Fruit fly (Drosophila melanogaster) whole organism, embryonic: Measurements from ENCODE around the gene Cfp1.

Source experiments
- Ada2b ChIP-seq: fragments of 200-800 bp; sonication (Bioruptor generic); IDR thresholded peaks from 2 replicates; pipeline ENCODE4 v1.3.6; 2022; ENCODE audit warnings: missing biosample characterization, missing genetic modification characterization
- Adf1 ChIP-seq: fragments of 200-800 bp; sonication (Bioruptor generic); IDR thresholded peaks from 2 replicates; pipeline ENCODE4 v1.3.6; 2022; ENCODE audit warnings: missing biosample characterization, missing genetic modification characterization
- Aef1 ChIP-seq: fragments of 200-800 bp; sonication (Bioruptor generic); IDR thresholded peaks from 3 replicates; pipeline ENCODE4 v1.3.6; 2022; ENCODE audit warnings: missing biosample characterization, missing genetic modification characterization
- Asciz ChIP-seq: fragments of 200-800 bp; sonication (Bioruptor generic); optimal IDR thresholded peaks from 2 replicates; lab custom pipeline; 2017; ENCODE audit warnings: missing biosample characterization, mild to moderate bottlenecking, missing genetic modification characterization, missing genetic modification reagents
- CG10431 ChIP-seq: fragments of 200-800 bp; sonication (Bioruptor generic); optimal IDR thresholded peaks from 3 replicates; lab custom pipeline; 2018; ENCODE audit warnings: missing biosample characterization, mild to moderate bottlenecking, missing genetic modification characterization
- CG10462 ChIP-seq: fragments of 200-800 bp; sonication (Bioruptor generic); optimal IDR thresholded peaks from 2 replicates; lab custom pipeline; 2016; ENCODE audit warnings: missing biosample characterization, missing genetic modification characterization
- CG11085 ChIP-seq: fragments of 200-800 bp; sonication (Bioruptor generic); IDR thresholded peaks from 2 replicates; pipeline ENCODE4 v1.3.6; 2022; ENCODE audit warnings: missing biosample characterization, missing genetic modification characterization
- CG11247 ChIP-seq: fragments of 200-800 bp; sonication (Bioruptor generic); IDR thresholded peaks from 2 replicates; pipeline ENCODE4 v1.3.6; 2022; ENCODE audit warnings: missing biosample characterization, missing genetic modification characterization
- CG11560 ChIP-seq: fragments of 200-800 bp; sonication (Bioruptor generic); IDR thresholded peaks from 3 replicates; pipeline ENCODE4 v1.3.6; 2022; ENCODE audit warnings: missing biosample characterization, missing genetic modification characterization
- CG18262 ChIP-seq: fragments of 200-800 bp; optimal IDR thresholded peaks from 3 replicates; lab custom pipeline; 2019; ENCODE audit warnings: missing biosample characterization, mild to moderate bottlenecking, missing genetic modification characterization, moderate library complexity
- CG3065 ChIP-seq: fragments of 200-800 bp; sonication (Bioruptor generic); optimal IDR thresholded peaks from 2 replicates; lab custom pipeline; 2016; ENCODE audit warnings: missing biosample characterization, missing genetic modification characterization
- CG3407 ChIP-seq: fragments of 200-800 bp; sonication (Bioruptor generic); optimal IDR thresholded peaks from 2 replicates; lab custom pipeline; 2018; ENCODE audit warnings: missing biosample characterization, mild to moderate bottlenecking, missing genetic modification characterization
- CG7556 ChIP-seq: fragments of 200-800 bp; sonication (Bioruptor generic); optimal IDR thresholded peaks from 2 replicates; lab custom pipeline; 2017; ENCODE audit warnings: missing biosample characterization, mild to moderate bottlenecking, missing genetic modification characterization
- CG8290 ChIP-seq, 3 experiments: fragments of 200-800 bp; sonication (Bioruptor generic); optimal IDR thresholded peaks; 2 replicates each; lab custom pipeline; 2016 to 2019; ENCODE audit warnings: missing biosample characterization in 3 of 3, missing genetic modification characterization in 3 of 3, mild to moderate bottlenecking in 2 of 3, moderate library complexity in 1 of 3
- CG8765 ChIP-seq: fragments of 200-800 bp; sonication (Bioruptor generic); IDR thresholded peaks from 2 replicates; pipeline ENCODE4 v1.3.6; 2022; ENCODE audit warnings: missing biosample characterization, missing genetic modification characterization
- CG9437 ChIP-seq: fragments of 200-800 bp; sonication (Bioruptor generic); optimal IDR thresholded peaks from 2 replicates; lab custom pipeline; 2018; ENCODE audit warnings: missing biosample characterization, mild to moderate bottlenecking, missing genetic modification characterization
- Doc3 ChIP-seq: fragments of 200-800 bp; sonication (Bioruptor generic); IDR thresholded peaks from 3 replicates; pipeline ENCODE4 v1.3.6; 2022; ENCODE audit warnings: missing biosample characterization, missing genetic modification characterization; ENCODE audit not compliant: partially characterized antibody
- H2.0 ChIP-seq: fragments of 200-800 bp; sonication (Bioruptor generic); IDR thresholded peaks from 2 replicates; pipeline ENCODE4 v1.3.6; 2022; ENCODE audit warnings: missing biosample characterization, missing genetic modification characterization
- HLH54F ChIP-seq: fragments of 200-800 bp; sonication (Bioruptor generic); optimal IDR thresholded peaks from 3 replicates; lab custom pipeline; 2016; ENCODE audit warnings: missing biosample characterization, missing genetic modification characterization
- HmgD ChIP-seq: fragments of 200-800 bp; sonication (Bioruptor generic); optimal IDR thresholded peaks from 3 replicates; lab custom pipeline; 2016; ENCODE audit warnings: missing biosample characterization, missing genetic modification characterization
- Hmr ChIP-seq: fragments of 200-800 bp; sonication (Bioruptor generic); optimal IDR thresholded peaks from 3 replicates; lab custom pipeline; 2017; ENCODE audit warnings: mild to moderate bottlenecking, missing biosample characterization, missing genetic modification reagents, missing genetic modification characterization
- Hr78 ChIP-seq, 2 experiments: fragments of 200-800 bp in 1 of 2; fragments of >200 bp in 1 of 2; sonication (Bioruptor generic) in 1 of 2; optimal IDR thresholded peaks; 2 replicates each; lab custom pipeline; 2017 to 2019; ENCODE audit warnings: missing biosample characterization in 2 of 2, missing genetic modification characterization in 2 of 2, mild to moderate bottlenecking in 1 of 2, moderate library complexity in 1 of 2
- Lpt ChIP-seq: fragments of >200 bp; optimal IDR thresholded peaks from 2 replicates; lab custom pipeline; 2018; ENCODE audit warnings: missing biosample characterization, missing genetic modification characterization
- Max ChIP-seq: fragments of 200-800 bp; sonication (Bioruptor generic); optimal IDR thresholded peaks from 2 replicates; lab custom pipeline; 2016; ENCODE audit warnings: missing biosample characterization, mild to moderate bottlenecking, missing genetic modification characterization
- Mrtf ChIP-seq: fragments of 200-800 bp; sonication (Bioruptor generic); IDR thresholded peaks from 3 replicates; pipeline ENCODE4 v1.3.6; 2022; ENCODE audit warnings: missing biosample characterization, missing genetic modification characterization
- NFAT ChIP-seq: fragments of 200-800 bp; sonication (Bioruptor generic); IDR thresholded peaks from 2 replicates; pipeline ENCODE4 v1.3.6; 2022; ENCODE audit warnings: missing biosample characterization, missing genetic modification characterization
- Oli ChIP-seq: fragments of 200-800 bp; sonication (Bioruptor generic); optimal IDR thresholded peaks from 2 replicates; lab custom pipeline; 2018; ENCODE audit warnings: missing biosample characterization, mild to moderate bottlenecking, missing genetic modification characterization, moderate library complexity
- Pdp1 ChIP-seq, 2 experiments: fragments of 200-800 bp; sonication (Bioruptor generic); optimal IDR thresholded peaks; 3 replicates each; lab custom pipeline; 2016; ENCODE audit warnings: missing biosample characterization in 2 of 2, missing genetic modification characterization in 2 of 2, mild to moderate bottlenecking in 1 of 2, moderate library complexity in 1 of 2
- Poxn ChIP-seq: fragments of 200-800 bp; sonication (Bioruptor generic); IDR thresholded peaks from 2 replicates; pipeline ENCODE4 v1.3.6; 2022; ENCODE audit warnings: missing biosample characterization, missing genetic modification characterization
- bowl ChIP-seq: fragments of 200-800 bp; sonication (Bioruptor generic); IDR thresholded peaks from 2 replicates; pipeline ENCODE4 v1.3.6; 2022; ENCODE audit warnings: missing biosample characterization, missing genetic modification characterization
- corto ChIP-seq: fragments of 200-800 bp; sonication (Bioruptor generic); optimal IDR thresholded peaks from 2 replicates; lab custom pipeline; 2016; ENCODE audit warnings: missing biosample characterization, mild to moderate bottlenecking, missing genetic modification characterization, moderate library complexity
- dimm ChIP-seq: fragments of 200-800 bp; sonication (Bioruptor generic); IDR thresholded peaks from 2 replicates; pipeline ENCODE4 v1.3.6; 2022; ENCODE audit warnings: missing biosample characterization, missing genetic modification characterization
- dm ChIP-seq: fragments of 200-800 bp; sonication (Bioruptor generic); optimal IDR thresholded peaks from 3 replicates; lab custom pipeline; 2016; ENCODE audit warnings: missing biosample characterization, missing genetic modification characterization
- dmrt11E ChIP-seq: fragments of 200-800 bp; sonication (Bioruptor generic); optimal IDR thresholded peaks from 3 replicates; lab custom pipeline; 2018; ENCODE audit warnings: missing biosample characterization, mild to moderate bottlenecking, missing genetic modification characterization, moderate library complexity
- dmrt99B ChIP-seq: fragments of 200-800 bp; sonication (Bioruptor generic); optimal IDR thresholded peaks from 2 replicates; lab custom pipeline; 2018; ENCODE audit warnings: missing biosample characterization, mild to moderate bottlenecking, missing genetic modification characterization, moderate library complexity
- dpn ChIP-seq, 2 experiments: fragments of 200-800 bp; sonication (Bioruptor generic); optimal IDR thresholded peaks; 3 replicates each; lab custom pipeline; 2016; ENCODE audit warnings: missing biosample characterization in 2 of 2, missing genetic modification characterization in 2 of 2
- exex ChIP-seq: fragments of 200-800 bp; sonication (Bioruptor generic); optimal IDR thresholded peaks from 4 replicates; lab custom pipeline; 2018; ENCODE audit warnings: missing biosample characterization, mild to moderate bottlenecking, missing genetic modification characterization, moderate library complexity
- fd96Cb ChIP-seq: fragments of 200-800 bp; sonication (Bioruptor generic); optimal IDR thresholded peaks from 2 replicates; lab custom pipeline; 2018; ENCODE audit warnings: missing biosample characterization, mild to moderate bottlenecking, missing genetic modification characterization, moderate library complexity
- hb ChIP-seq: fragments of 200-800 bp; sonication (Bioruptor generic); IDR thresholded peaks from 3 replicates; pipeline ENCODE4 v1.3.6; 2022; ENCODE audit warnings: missing biosample characterization, missing genetic modification characterization; ENCODE audit not compliant: partially characterized antibody
- inv ChIP-seq: fragments of 200-800 bp; sonication (Bioruptor generic); IDR thresholded peaks from 2 replicates; pipeline ENCODE4 v1.3.6; 2022; ENCODE audit warnings: missing biosample characterization, missing genetic modification characterization; ENCODE audit not compliant: partially characterized antibody
- klu ChIP-seq: fragments of 200-800 bp; sonication (Bioruptor generic); IDR thresholded peaks from 2 replicates; pipeline ENCODE4 v1.3.6; 2022; ENCODE audit warnings: missing biosample characterization, missing genetic modification characterization
- lbe ChIP-seq: fragments of 200-800 bp; sonication (Bioruptor generic); optimal IDR thresholded peaks from 2 replicates; lab custom pipeline; 2016; ENCODE audit warnings: missing biosample characterization, mild to moderate bottlenecking, missing genetic modification characterization
- nmo ChIP-seq: fragments of 200-800 bp; sonication (Bioruptor generic); optimal IDR thresholded peaks from 2 replicates; lab custom pipeline; 2018; ENCODE audit warnings: missing biosample characterization, mild to moderate bottlenecking, missing genetic modification characterization, moderate library complexity
- otp ChIP-seq: fragments of 200-800 bp; sonication (Bioruptor generic); IDR thresholded peaks from 3 replicates; pipeline ENCODE4, ENCODE4 v1.3.6; 2022; ENCODE audit warnings: missing biosample characterization, missing genetic modification characterization
- pfk ChIP-seq: fragments of 200-800 bp; sonication (Bioruptor generic); optimal IDR thresholded peaks from 2 replicates; lab custom pipeline; 2018; ENCODE audit warnings: missing biosample characterization, mild to moderate bottlenecking, missing genetic modification characterization, moderate library complexity
- pita ChIP-seq: fragments of 200-800 bp; sonication (Bioruptor generic); optimal IDR thresholded peaks from 2 replicates; lab custom pipeline; 2017; ENCODE audit warnings: missing biosample characterization, mild to moderate bottlenecking, missing genetic modification characterization
- pzg ChIP-seq: fragments of 200-800 bp; sonication (Bioruptor generic); optimal IDR thresholded peaks from 3 replicates; lab custom pipeline; 2018; ENCODE audit warnings: missing biosample characterization, mild to moderate bottlenecking, missing genetic modification characterization, moderate library complexity
- tin ChIP-seq: fragments of 200-800 bp; sonication (Bioruptor generic); optimal IDR thresholded peaks from 3 replicates; lab custom pipeline; 2016; ENCODE audit warnings: missing biosample characterization, missing genetic modification characterization
- tna ChIP-seq: fragments of 200-800 bp; sonication (Bioruptor generic); IDR thresholded peaks from 2 replicates; pipeline ENCODE4 v1.3.6; 2022; ENCODE audit warnings: missing biosample characterization, missing genetic modification characterization; ENCODE audit not compliant: partially characterized antibody
- unc-4 ChIP-seq: fragments of 200-800 bp; sonication (Bioruptor generic); IDR thresholded peaks from 2 replicates; pipeline ENCODE4 v1.3.6; 2022; ENCODE audit warnings: missing biosample characterization, missing genetic modification characterization; ENCODE audit not compliant: partially characterized antibody

Cfp1 gene

DNA sequence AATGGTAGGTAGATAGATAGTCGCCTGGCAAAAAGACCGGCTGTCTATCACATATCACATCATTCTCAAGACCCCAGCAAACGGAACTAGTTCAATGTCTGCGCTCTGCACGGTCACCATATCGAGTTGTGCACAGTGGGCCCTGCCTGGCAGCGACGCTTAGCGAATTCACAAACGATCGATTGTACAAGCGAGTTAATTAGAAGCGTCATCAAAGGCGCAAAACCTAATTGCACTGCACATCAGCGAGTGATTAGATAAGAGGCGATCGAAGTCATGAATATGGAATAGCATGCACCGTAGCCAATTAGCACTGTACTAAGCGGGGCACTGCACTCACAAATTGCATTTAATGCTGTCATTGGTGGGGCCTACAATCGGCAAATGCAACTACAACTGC, 52.3 kb downstream of the Cfp1 start (continued):
- TF ChIP-seq CG10462 (GFP tag; lab: Kevin White, UChicago): no peak
- TF ChIP-seq unc-4: no peak
- no peak for TF ChIP-seq Hmr (GFP tag; lab: Kevin White, UChicago)
- no peak for TF ChIP-seq klu (GFP tag; lab: Robert Waterston, UW)
- TF ChIP-seq CG18262 (tag; lab: Kevin White, UChicago): no peak
- no peak for TF ChIP-seq Max (GFP tag; lab: Kevin White, UChicago)
- no peak for TF ChIP-seq pzg (GFP tag; lab: Kevin White, UChicago)
- no peak for TF ChIP-seq CG7556 (GFP tag; lab: Kevin White, UChicago)
- no peak for TF ChIP-seq Pdp1 (GFP tag; optimal IDR thresholded peaks at IDR 0.05; lab: Kevin White, UChicago)
- no peak for TF ChIP-seq H2.0 (GFP tag; lab: Robert Waterston, UW)
- TF ChIP-seq HLH54F (GFP tag; lab: Kevin White, UChicago): no peak
- no peak for TF ChIP-seq Hr78 (GFP tag; optimal IDR thresholded peaks at IDR 0.05; lab: Kevin White, UChicago)
- no peak for TF ChIP-seq CG3065 (GFP tag; lab: Kevin White, UChicago)
- TF ChIP-seq Asciz (GFP tag; lab: Kevin White, UChicago): no peak
- TF ChIP-seq Adf1 (GFP tag; lab: Robert Waterston, UW): no peak
- TF ChIP-seq dimm: no peak
- TF ChIP-seq pita (GFP tag; lab: Kevin White, UChicago): no peak
- no peak for TF ChIP-seq CG8290 (GFP tag; optimal IDR thresholded peaks at IDR 0.05; lab: Kevin White, UChicago)
- no peak for TF ChIP-seq CG8290 (tag; optimal IDR thresholded peaks at IDR 0.05; lab: Kevin White, UChicago)
- TF ChIP-seq tna: no peak
- TF ChIP-seq HmgD (GFP tag; lab: Kevin White, UChicago): no peak
- TF ChIP-seq NFAT (GFP tag; lab: Robert Waterston, UW): no peak
- TF ChIP-seq CG8765: no peak
- TF ChIP-seq Mrtf (GFP tag; lab: Robert Waterston, UW): 0 out of 3 replicates have a peak, but pooled peaks have one; percentile 23
- TF ChIP-seq nmo: peak; percentile 20
- TF ChIP-seq CG11085 (GFP tag; lab: Robert Waterston, UW): no peak
- TF ChIP-seq Poxn: no peak
- 0 out of 3 replicates have a peak, but pooled peaks have one; percentile 37 for TF ChIP-seq CG11560 (tag; lab: Robert Waterston, UW)
- no peak for TF ChIP-seq tin (GFP tag; lab: Kevin White, UChicago)
- TF ChIP-seq Aef1: 0 out of 3 replicates have a peak, but pooled peaks have one; percentile 11
- peak; percentile 35 for TF ChIP-seq fd96Cb (tag; lab: Kevin White, UChicago)
- TF ChIP-seq bowl: no peak
- peak; percentile 26; the same call in 1 of the 2 replicates for TF ChIP-seq Ada2b
- 0 out of 3 replicates have a peak, but pooled peaks have one; percentile 25 for TF ChIP-seq otp (GFP tag; lab: Robert Waterston, UW)
- TF ChIP-seq hb (GFP tag; lab: Robert Waterston, UW): no peak
- no peak for TF ChIP-seq Doc3 (GFP tag; lab: Robert Waterston, UW)
- peak; percentile 33 for TF ChIP-seq dmrt11E (tag; lab: Kevin White, UChicago)
- TF ChIP-seq dpn (GFP tag; optimal IDR thresholded peaks at IDR 0.05; lab: Kevin White, UChicago): no peak
- TF ChIP-seq exex (tag; lab: Kevin White, UChicago): no peak
- TF ChIP-seq pfk (GFP tag; lab: Kevin White, UChicago): no peak
- TF ChIP-seq CG3407: no peak
- TF ChIP-seq Oli: peak; percentile 14
- no peak for TF ChIP-seq dm (GFP tag; lab: Kevin White, UChicago)
- peak; percentile 26 for TF ChIP-seq dmrt99B (tag; lab: Kevin White, UChicago)
- no peak for TF ChIP-seq lbe (GFP tag; lab: Kevin White, UChicago)
- TF ChIP-seq CG9437 (GFP tag; lab: Kevin White, UChicago): no peak
- no peak for TF ChIP-seq corto
- no peak for TF ChIP-seq Lpt (GFP tag; lab: Kevin White, UChicago)
- TF ChIP-seq CG11247 (GFP tag; lab: Robert Waterston, UW): no peak
- TF ChIP-seq CG10431 (GFP tag; lab: Kevin White, UChicago): no peak
- no peak for TF ChIP-seq inv
